Fruit fly (Drosophila melanogaster): ENCODE measurements around the gene CG31142.

The CG31142 gene

DNA sequence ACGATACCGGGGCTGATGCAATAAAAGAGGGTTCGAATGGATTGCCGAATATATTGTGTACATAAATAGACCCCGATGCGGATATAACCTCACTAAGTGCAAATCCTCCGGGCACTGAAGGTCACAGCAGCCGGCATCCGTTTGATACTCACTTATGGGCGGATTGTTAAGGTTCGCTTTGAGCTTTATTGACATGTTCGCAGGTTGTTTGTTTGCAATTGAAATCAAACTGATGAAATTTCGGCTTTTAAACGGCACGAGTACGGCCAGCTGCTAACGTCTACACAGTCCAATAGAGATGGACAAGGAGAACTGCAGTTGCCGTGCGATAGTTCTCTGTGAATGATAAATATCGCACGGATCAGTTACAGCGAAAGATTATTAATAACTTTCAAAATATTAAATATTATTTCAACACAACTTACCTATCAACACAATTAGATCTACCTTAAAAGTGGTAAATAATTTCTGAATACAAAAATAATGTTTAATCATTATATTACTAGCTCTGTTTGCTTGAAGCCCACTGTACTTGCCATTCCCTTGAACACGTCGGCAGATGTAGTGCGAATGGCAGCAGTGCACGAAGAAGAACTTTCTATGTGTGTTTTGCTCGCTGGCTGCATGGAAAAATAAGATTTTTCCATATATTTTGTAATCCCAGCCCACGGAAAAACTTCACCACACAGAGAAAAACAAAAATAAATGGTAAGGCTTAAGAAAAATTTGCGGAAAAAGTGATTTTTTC, 29.2 kb downstream of the CG31142 start, which contains the start of the genes GluProRS and AP-1sigma (continued):
- peak; percentile 92 for TF ChIP-seq CoRest (tag; optimal IDR thresholded peaks at IDR 0.05)
- TF ChIP-seq gt (GFP tag; IDR thresholded peaks at IDR 0.05), result peak; percentile 88
- TF ChIP-seq Dref (GFP tag; IDR thresholded peaks at IDR 0.05), result peak; percentile 45
- TF ChIP-seq Mes4 (GFP tag; optimal IDR thresholded peaks at IDR 0.05), result peak; percentile 62
- peak; percentile 89; the same call in 1 of the 2 replicates for TF ChIP-seq CG32767 (GFP tag; IDR thresholded peaks at IDR 0.05)
- TF ChIP-seq CG6813 (GFP tag; optimal IDR thresholded peaks at IDR 0.05), result peak; percentile 59
- peak; percentile 86 for TF ChIP-seq CG8944 (GFP tag; optimal IDR thresholded peaks at IDR 0.05)
- TF ChIP-seq Stat92E (GFP tag; optimal IDR thresholded peaks at IDR 0.05), result peak in 1 of 3 experiments; percentile 67
- no peak for TF ChIP-seq CG1832 (GFP tag; optimal IDR thresholded peaks at IDR 0.05)
- peak; percentile 94 for TF ChIP-seq ap (GFP tag; IDR thresholded peaks at IDR 0.05)
- TF ChIP-seq Fer1 (GFP tag; optimal IDR thresholded peaks at IDR 0.05), result peak; percentile 83
- TF ChIP-seq bigmax (GFP tag; optimal IDR thresholded peaks at IDR 0.05), result peak; percentile 98
- TF ChIP-seq Blimp-1 (GFP tag; optimal IDR thresholded peaks at IDR 0.05), result peak; percentile 86
- TF ChIP-seq Atf-2 (GFP tag; optimal IDR thresholded peaks at IDR 0.05), result peak; percentile 74
- TF ChIP-seq peb (GFP tag; IDR thresholded peaks at IDR 0.05), result peak; percentile 91
- peak; percentile 91 for TF ChIP-seq CG16815 (GFP tag; optimal IDR thresholded peaks at IDR 0.05)
- TF ChIP-seq CG16779 (GFP tag; IDR thresholded peaks at IDR 0.05), result peak; percentile 83
- peak; percentile 74 for TF ChIP-seq HHEX (GFP tag; optimal IDR thresholded peaks at IDR 0.05)
- peak; percentile 94 for TF ChIP-seq BEAF-32 (GFP tag; optimal IDR thresholded peaks at IDR 0.05)
- peak; percentile 86 for TF ChIP-seq Doc2 (GFP tag; IDR thresholded peaks at IDR 0.05)
- TF ChIP-seq oc (tag; optimal IDR thresholded peaks at IDR 0.05), result no peak
- TF ChIP-seq CG2712 (tag; optimal IDR thresholded peaks at IDR 0.05), result peak; percentile 92
- peak; percentile 87 for TF ChIP-seq dmrt99B (tag; optimal IDR thresholded peaks at IDR 0.05)
- peak; percentile 93 for TF ChIP-seq vnd (GFP tag; IDR thresholded peaks at IDR 0.05; ENCODE audit: partially characterized antibody)

DNA sequence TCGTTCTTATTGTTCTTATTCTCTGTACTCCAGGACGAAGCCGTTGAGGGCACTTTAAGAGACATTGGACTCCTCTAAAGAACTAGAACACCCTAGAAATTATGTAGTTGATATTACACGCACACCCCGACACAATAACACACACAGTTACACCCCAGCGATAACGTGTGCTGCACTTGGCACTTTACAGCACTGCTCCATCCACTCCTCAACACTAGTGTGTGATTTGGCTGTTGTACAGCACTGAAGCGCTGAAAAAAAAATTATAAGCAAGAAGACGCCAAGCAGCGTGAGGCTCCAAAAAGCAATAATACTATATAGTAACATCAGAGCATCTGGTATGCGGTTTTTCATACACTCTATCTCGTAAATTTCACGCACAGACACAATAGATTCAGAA, 31.8 kb downstream of the CG31142 start:
- TF ChIP-seq gce (GFP tag; IDR thresholded peaks at IDR 0.05) (0 out of 3 replicates have a peak, but pooled peaks have one; percentile 8), CG8290 (GFP tag; optimal IDR thresholded peaks at IDR 0.05) (peak; percentile 36), CG8290 (tag; optimal IDR thresholded peaks at IDR 0.05) (no peak), Scr (GFP tag; IDR thresholded peaks at IDR 0.05; ENCODE audit: partially characterized antibody) (0 out of 2 replicates have a peak, but pooled peaks have one; percentile 17), CG10267 (tag; optimal IDR thresholded peaks at IDR 0.05) (peak; percentile 47), stwl (tag; optimal IDR thresholded peaks at IDR 0.05) (peak; percentile 99), H2.0 (GFP tag; IDR thresholded peaks at IDR 0.05) (no peak), CG8924 (tag; optimal IDR thresholded peaks at IDR 0.05) (no peak), Doc3 (GFP tag; IDR thresholded peaks at IDR 0.05; ENCODE audit: partially characterized antibody) (0 out of 3 replicates have a peak, but pooled peaks have one; percentile 13), Nf-YB (GFP tag; optimal IDR thresholded peaks at IDR 0.05) (no peak), CG16813 (GFP tag; IDR thresholded peaks at IDR 0.05; ENCODE audit: partially characterized antibody) (peak; percentile 39; the same call in 1 of the 3 replicates), CG7745 (tag; optimal IDR thresholded peaks at IDR 0.05) (no peak), CG31388 (GFP tag; optimal IDR thresholded peaks at IDR 0.05) (no peak), CG13424 (tag; optimal IDR thresholded peaks at IDR 0.05) (no peak), lola (GFP tag; optimal IDR thresholded peaks at IDR 0.05) (no peak), scrt (GFP tag; optimal IDR thresholded peaks at IDR 0.05) (no peak)

Measured in whole organism, embryonic.